Fruit fly (Drosophila melanogaster): Measurements from ENCODE around the gene CG42613.

- TF ChIP-seq fru (GFP tag; optimal IDR thresholded peaks at IDR 0.05) (no peak), Dfd (GFP tag; optimal IDR thresholded peaks at IDR 0.05) (no peak), br (GFP tag; optimal IDR thresholded peaks at IDR 0.05) (no peak), OdsH (GFP tag; optimal IDR thresholded peaks at IDR 0.05) (no peak)
Observed at dm6 chr3R:18902164-18902563, 26.8 kb upstream of the CG42613 start, which contains the start of gene CG14294.

Data from whole organism, wandering third instar larva.